Worm (Caenorhabditis elegans) whole organism, L1 larva: Measurements from ENCODE around the gene Y57G7A.3.
A peak's percentile ranks its signal among the peaks of the same experiment; 100 is the strongest.
"Not testable (repeated sequence)": the region's sequence is repeated elsewhere in the genome, so short reads cannot be mapped to it uniquely, and the experiment has no call there.

Experiments used
- C04F5.9 ChIP-seq: sonication (generic microtip); optimal IDR thresholded peaks from 2 replicates; lab custom pipeline; 2016; ENCODE audit warnings: missing genetic modification characterization, missing compliant biosample characterization
- Y116A8C.19 ChIP-seq: sonication (generic microtip); optimal IDR thresholded peaks from 2 replicates; lab custom pipeline; 2016; ENCODE audit warnings: missing compliant biosample characterization, missing genetic modification characterization, borderline replicate concordance
- aha-1 ChIP-seq: fragments of 150-350 bp; optimal IDR thresholded peaks from 2 replicates; lab custom pipeline; 2014; ENCODE audit warnings: missing biosample characterization, missing genetic modification characterization
- ceh-8 ChIP-seq: fragments of 200-800 bp; sonication (Bioruptor generic); optimal IDR thresholded peaks from 2 replicates; lab custom pipeline; 2018; ENCODE audit warnings: mild to moderate bottlenecking, missing genetic modification characterization, moderate library complexity, missing compliant biosample characterization
- ces-1 ChIP-seq: fragments of 150-350 bp; optimal IDR thresholded peaks from 2 replicates; lab custom pipeline; 2014; ENCODE audit warnings: missing biosample characterization, missing genetic modification reagents, missing genetic modification characterization
- dpl-1 ChIP-seq, 3 experiments: fragments of 150-350 bp in 2 of 3; sonication (generic microtip) in 1 of 3; optimal IDR thresholded peaks; 2 replicates each; lab custom pipeline; 2014 to 2017; ENCODE audit warnings: missing biosample characterization in 3 of 3, missing genetic modification characterization in 3 of 3, missing genetic modification reagents in 3 of 3
- dsc-1 ChIP-seq: sonication (generic microtip); optimal IDR thresholded peaks from 2 replicates; lab custom pipeline; 2016; ENCODE audit warnings: mild to moderate bottlenecking, missing genetic modification characterization, missing compliant biosample characterization
- egl-13 ChIP-seq: sonication (generic microtip); optimal IDR thresholded peaks from 2 replicates; lab custom pipeline; 2016; ENCODE audit warnings: missing genotype, missing genetic modification reagents, missing genetic modification characterization, missing compliant biosample characterization
- elt-2 ChIP-seq: sonication (generic microtip); optimal IDR thresholded peaks from 2 replicates; lab custom pipeline; 2016; ENCODE audit warnings: missing genetic modification characterization, mild to moderate bottlenecking, inconsistent platforms, missing compliant biosample characterization, missing genetic modification reagents
- fkh-10 ChIP-seq: sonication (generic microtip); optimal IDR thresholded peaks from 2 replicates; lab custom pipeline; 2017; ENCODE audit warnings: missing biosample characterization, missing genetic modification reagents, missing genetic modification characterization
- fkh-4 ChIP-seq: sonication (generic microtip); optimal IDR thresholded peaks from 2 replicates; lab custom pipeline; 2016; ENCODE audit warnings: missing compliant biosample characterization, missing genetic modification characterization, borderline replicate concordance
- fkh-8 ChIP-seq: sonication (generic microtip); optimal IDR thresholded peaks from 2 replicates; lab custom pipeline; 2016; ENCODE audit warnings: mild to moderate bottlenecking, missing genetic modification characterization, missing compliant biosample characterization
- grh-1 ChIP-seq: fragments of 200-800 bp; sonication (Bioruptor generic); IDR thresholded peaks from 2 replicates; pipeline ENCODE4 v1.3.6; 2022; ENCODE audit warnings: missing genetic modification reagents, missing genetic modification characterization, missing compliant biosample characterization
- hlh-17 ChIP-seq: fragments of 200-800 bp; sonication (Bioruptor generic); optimal IDR thresholded peaks from 2 replicates; lab custom pipeline; 2018; ENCODE audit warnings: missing genetic modification characterization, mild to moderate bottlenecking, missing compliant biosample characterization, moderate library complexity, borderline replicate concordance
- hpl-2 ChIP-seq: fragments of 150-350 bp; optimal IDR thresholded peaks from 2 replicates; lab custom pipeline; 2014; ENCODE audit warnings: missing biosample characterization, missing genetic modification reagents, missing genetic modification characterization
- jun-1 ChIP-seq: fragments of 150-350 bp; optimal IDR thresholded peaks from 2 replicates; lab custom pipeline; 2014; ENCODE audit warnings: missing biosample characterization, missing genetic modification reagents, missing genetic modification characterization
- lin-13 ChIP-seq: fragments of 150-350 bp; optimal IDR thresholded peaks from 2 replicates; lab custom pipeline; 2014; ENCODE audit warnings: missing biosample characterization, missing genetic modification reagents, missing genetic modification characterization
- lin-14 ChIP-seq: fragments of 200-800 bp; sonication (Bioruptor generic); optimal IDR thresholded peaks from 2 replicates; lab custom pipeline; 2018; ENCODE audit warnings: mild to moderate bottlenecking, missing genetic modification characterization, moderate library complexity, missing compliant biosample characterization
- lin-15B ChIP-seq: fragments of 150-350 bp; sonication (generic microtip); optimal IDR thresholded peaks from 3 replicates; lab custom pipeline; 2014; ENCODE audit warnings: missing biosample characterization, missing genetic modification characterization
- lir-3 ChIP-seq: sonication (generic microtip); optimal IDR thresholded peaks from 2 replicates; lab custom pipeline; 2016; ENCODE audit warnings: mild to moderate bottlenecking, missing genetic modification characterization, moderate library complexity, missing compliant biosample characterization; ENCODE audit not compliant: poor library complexity
- nhr-20 ChIP-seq: sonication (generic microtip); optimal IDR thresholded peaks from 2 replicates; lab custom pipeline; 2016; ENCODE audit warnings: mild to moderate bottlenecking, missing genetic modification characterization, missing compliant biosample characterization
- nhr-28 ChIP-seq: fragments of 150-350 bp; optimal IDR thresholded peaks from 2 replicates; lab custom pipeline; 2014; ENCODE audit warnings: missing biosample characterization, missing genetic modification characterization
- nhr-47 ChIP-seq: sonication (generic microtip); optimal IDR thresholded peaks from 2 replicates; lab custom pipeline; 2016; ENCODE audit warnings: mild to moderate bottlenecking, missing genetic modification characterization, moderate library complexity, missing compliant biosample characterization
- nhr-77 ChIP-seq: fragments of 150-350 bp; optimal IDR thresholded peaks from 2 replicates; lab custom pipeline; 2014; ENCODE audit warnings: missing biosample characterization, missing genetic modification characterization
- nhr-84 ChIP-seq: sonication (generic microtip); optimal IDR thresholded peaks from 2 replicates; lab custom pipeline; 2017; ENCODE audit warnings: missing biosample characterization, missing genetic modification characterization
- nhr-85 ChIP-seq: sonication (generic microtip); peaks from one replicate; lab custom pipeline; 2016; ENCODE audit warnings: missing genetic modification characterization, inconsistent platforms, missing compliant biosample characterization
- pax-3 ChIP-seq: fragments of 200-800 bp; sonication (Bioruptor generic); optimal IDR thresholded peaks from 2 replicates; lab custom pipeline; 2018; ENCODE audit warnings: mild to moderate bottlenecking, missing genetic modification characterization, moderate library complexity, missing compliant biosample characterization
- pqm-1 ChIP-seq: sonication (generic microtip); optimal IDR thresholded peaks from 3 replicates; lab custom pipeline; 2017; ENCODE audit warnings: missing biosample characterization, missing genetic modification characterization
- rnt-1 ChIP-seq: sonication (generic microtip); optimal IDR thresholded peaks from 2 replicates; lab custom pipeline; 2016; ENCODE audit warnings: mild to moderate bottlenecking, missing genetic modification characterization, moderate library complexity, missing compliant biosample characterization
- snu-23 ChIP-seq: sonication (generic microtip); optimal IDR thresholded peaks from 2 replicates; lab custom pipeline; 2016; ENCODE audit warnings: missing genetic modification characterization, missing compliant biosample characterization
- tbx-2 ChIP-seq: sonication (generic microtip); optimal IDR thresholded peaks from 2 replicates; lab custom pipeline; 2016; ENCODE audit warnings: missing genetic modification characterization, missing compliant biosample characterization
- tlp-1 ChIP-seq: fragments of 150-350 bp; optimal IDR thresholded peaks from 2 replicates; lab custom pipeline; 2014; ENCODE audit warnings: missing biosample characterization, missing genetic modification characterization
- unc-30 ChIP-seq: sonication (generic microtip); optimal IDR thresholded peaks from 2 replicates; lab custom pipeline; 2017; ENCODE audit warnings: missing biosample characterization, missing genetic modification characterization
- unc-98 ChIP-seq: fragments of 200-800 bp; sonication (Bioruptor generic); IDR thresholded peaks from 2 replicates; pipeline ENCODE4 v1.3.6; 2022; ENCODE audit warnings: missing genetic modification characterization, missing compliant biosample characterization
- zag-1 ChIP-seq: fragments of 150-350 bp; optimal IDR thresholded peaks from 2 replicates; lab custom pipeline; 2014; ENCODE audit warnings: missing biosample characterization, missing genetic modification characterization
- ztf-4 ChIP-seq: fragments of 150-350 bp; optimal IDR thresholded peaks from 2 replicates; lab custom pipeline; 2014; ENCODE audit warnings: missing biosample characterization, missing genetic modification characterization

Gene Y57G7A.3

ce11 chrII:1275439-1275838 is 10.1 kb upstream of the Y57G7A.3 start, which contains the start of gene Y57G7A.5:
Gene Y57G7A.5, minus strand, starts transcription at chrII:1275539.
- no peak for TF ChIP-seq ces-1 (GFP tag; lab: Kevin White, UChicago)
- no peak for TF ChIP-seq nhr-47 (tag; lab: Kevin White, UChicago)
- TF ChIP-seq unc-98 (GFP tag; lab: Robert Waterston, UW), result no peak
- TF ChIP-seq aha-1 (tag; lab: Kevin White, UChicago), result no peak
- no peak for TF ChIP-seq elt-2 (tag; lab: Kevin White, UChicago)
- TF ChIP-seq zag-1 (tag; lab: Kevin White, UChicago), result no peak
- no peak for TF ChIP-seq fkh-8 (tag; lab: Kevin White, UChicago)
- TF ChIP-seq, all 84 proteins: peak for 0

- TF ChIP-seq rnt-1 (tag; lab: Kevin White, UChicago) (no peak), pax-3 (tag; lab: Kevin White, UChicago) (no peak), dsc-1 (tag; lab: Kevin White, UChicago) (peak; percentile 83), snu-23 (GFP tag; lab: Kevin White, UChicago) (no peak), lir-3 (tag; lab: Kevin White, UChicago) (no peak), pqm-1 (tag; lab: Kevin White, UChicago) (no peak), fkh-4 (peak; percentile 39)
Measured at ce11 chrII:1276778-1277177, 8.8 kb upstream of the Y57G7A.3 start, which contains the start of gene Y57G7A.11. Gene Y57G7A.11, minus strand, starts transcription at chrII:1276878.

DNA sequence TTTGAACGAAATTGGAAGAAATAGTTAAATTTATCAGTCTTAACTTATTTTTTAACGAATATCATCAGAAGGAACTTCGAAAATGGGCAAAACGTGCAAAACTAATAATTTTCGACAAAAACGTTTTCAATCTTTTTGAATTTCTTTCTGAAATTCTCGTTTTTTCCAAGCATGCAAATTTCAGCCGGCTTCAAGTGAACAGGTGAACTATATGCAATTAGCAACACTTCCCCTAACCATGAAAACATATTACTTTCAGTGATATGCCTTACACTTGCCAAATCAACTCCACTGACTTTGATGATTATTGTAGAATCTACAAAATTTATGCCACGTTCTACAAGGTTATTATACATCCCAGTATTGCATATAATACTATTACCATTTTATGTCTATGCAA is 7.2 kb upstream of the Y57G7A.3 start, which contains the start of gene srz-63:
Gene srz-63, plus strand, starts transcription at position 301 of the 400 bp plus-strand sequence.
- TF ChIP-seq nhr-28; ztf-4 (tag; lab: Kevin White, UChicago); hlh-17 (GFP tag; lab: Kevin White, UChicago): not testable (repeated sequence)

ce11 chrII:1284985-1285384 is 597 bp upstream of the Y57G7A.3 start:
- TF ChIP-seq nhr-84 (tag; lab: Kevin White, UChicago) (no peak), lin-15B (tag; lab: Kevin White, UChicago) (no peak), ztf-4 (tag; lab: Kevin White, UChicago) (no peak), dpl-1 (GFP tag; optimal IDR thresholded peaks at IDR 0.05; lab: Kevin White, UChicago) (no peak), hpl-2 (no peak), nhr-85 (tag; lab: Kevin White, UChicago) (no peak), egl-13 (tag; lab: Kevin White, UChicago) (no peak)

ce11 chrII:1293157-1293556 is 7.6 kb downstream of the Y57G7A.3 start, which contains the start of gene srz-64:
Gene srz-64, minus strand, starts transcription at chrII:1293257.
- TF ChIP-seq dsc-1 (tag; lab: Kevin White, UChicago) (no peak), Y116A8C.19 (tag; lab: Kevin White, UChicago) (no peak), lir-3 (tag; lab: Kevin White, UChicago) (no peak), pax-3 (tag; lab: Kevin White, UChicago) (no peak), pqm-1 (tag; lab: Kevin White, UChicago) (no peak), hlh-17 (GFP tag; lab: Kevin White, UChicago) (no peak), C04F5.9 (tag; lab: Kevin White, UChicago) (no peak), tbx-2 (tag; lab: Kevin White, UChicago) (no peak), fkh-10 (GFP tag; lab: Kevin White, UChicago) (no peak), nhr-77 (tag; lab: Kevin White, UChicago) (no peak), jun-1 (no peak), unc-30 (tag; lab: Kevin White, UChicago) (no peak), lin-13 (no peak), tlp-1 (tag; lab: Kevin White, UChicago) (no peak), nhr-20 (tag; lab: Kevin White, UChicago) (no peak), lin-14 (GFP tag; lab: Kevin White, UChicago) (no peak), ceh-8 (GFP tag; lab: Kevin White, UChicago) (no peak), grh-1 (no peak)
